Worm (Caenorhabditis elegans) whole organism, L2 larva: ENCODE measurements around the gene rfth-1.

Experiments used
- C34F6.9 ChIP-seq: fragments of 150-350 bp; optimal IDR thresholded peaks from 2 replicates; lab custom pipeline; 2014; ENCODE audit warnings: missing biosample characterization, missing genetic modification characterization
- F13H6.1 ChIP-seq: sonication (generic microtip); optimal IDR thresholded peaks from 2 replicates; lab custom pipeline; 2016; ENCODE audit warnings: missing genetic modification characterization, missing compliant biosample characterization
- R02D3.7 ChIP-seq: fragments of 150-350 bp; optimal IDR thresholded peaks from 2 replicates; lab custom pipeline; 2014; ENCODE audit warnings: missing biosample characterization, missing genetic modification characterization
- Y55F3AM.14 ChIP-seq: fragments of 200-800 bp; sonication (Bioruptor generic); optimal IDR thresholded peaks from 2 replicates; lab custom pipeline; 2018; ENCODE audit warnings: mild to moderate bottlenecking, missing genetic modification characterization, missing compliant biosample characterization
- ZK546.5 ChIP-seq: sonication (generic microtip); optimal IDR thresholded peaks from 2 replicates; lab custom pipeline; 2017; ENCODE audit warnings: missing biosample characterization, missing genetic modification characterization
- alr-1 ChIP-seq: fragments of 150-350 bp; optimal IDR thresholded peaks from 2 replicates; lab custom pipeline; 2014; ENCODE audit warnings: missing biosample characterization, missing genetic modification characterization
- aly-2 ChIP-seq: fragments of 150-350 bp; optimal IDR thresholded peaks from 2 replicates; lab custom pipeline; 2014; ENCODE audit warnings: missing biosample characterization, missing genetic modification characterization
- ama-1 ChIP-seq: fragments of 150-350 bp; optimal IDR thresholded peaks from 2 replicates; lab custom pipeline; 2018; ENCODE audit warnings: inconsistent platforms
- blmp-1 ChIP-seq: sonication (generic microtip); optimal IDR thresholded peaks from 2 replicates; lab custom pipeline; 2017; ENCODE audit warnings: missing genetic modification characterization, mild to moderate bottlenecking, missing compliant biosample characterization, antibody characterized with exemption, moderate library complexity; ENCODE audit not compliant: insufficient read depth
- ceh-16 ChIP-seq: fragments of 150-350 bp; optimal IDR thresholded peaks from 2 replicates; lab custom pipeline; 2014; ENCODE audit warnings: missing biosample characterization, missing genetic modification characterization
- ceh-82 ChIP-seq: fragments of 150-350 bp; optimal IDR thresholded peaks from 2 replicates; lab custom pipeline; 2014; ENCODE audit warnings: missing biosample characterization, missing genetic modification characterization
- crh-2 ChIP-seq: sonication (generic microtip); optimal IDR thresholded peaks from 2 replicates; lab custom pipeline; 2017; ENCODE audit warnings: missing biosample characterization, missing genetic modification characterization
- dmd-4 ChIP-seq: sonication (generic microtip); optimal IDR thresholded peaks from 2 replicates; lab custom pipeline; 2017; ENCODE audit warnings: missing biosample characterization, missing genetic modification characterization
- egl-27 ChIP-seq: sonication (generic microtip); optimal IDR thresholded peaks from 3 replicates; lab custom pipeline; 2017; ENCODE audit warnings: missing biosample characterization, missing genetic modification reagents, missing genetic modification characterization
- elt-1 ChIP-seq: fragments of 150-350 bp; optimal IDR thresholded peaks from 2 replicates; lab custom pipeline; 2014; ENCODE audit warnings: missing biosample characterization, missing genetic modification characterization
- elt-3 ChIP-seq: sonication (generic microtip); optimal IDR thresholded peaks from 2 replicates; lab custom pipeline; 2017; ENCODE audit warnings: missing biosample characterization, missing genetic modification characterization
- fos-1 ChIP-seq: fragments of 150-350 bp; optimal IDR thresholded peaks from 2 replicates; lab custom pipeline; 2014; ENCODE audit warnings: missing biosample characterization, missing genetic modification characterization
- gmeb-1 ChIP-seq: fragments of 150-350 bp; optimal IDR thresholded peaks from 2 replicates; lab custom pipeline; 2014; ENCODE audit warnings: missing biosample characterization, missing genetic modification characterization
- lin-11 ChIP-seq: fragments of 150-350 bp; sonication (generic microtip); optimal IDR thresholded peaks from 2 replicates; lab custom pipeline; 2014; ENCODE audit warnings: missing biosample characterization, missing genetic modification characterization, inconsistent platforms, mixed read lengths
- lin-13 ChIP-seq: fragments of 150-350 bp; optimal IDR thresholded peaks from 2 replicates; lab custom pipeline; 2014; ENCODE audit warnings: missing biosample characterization, missing genetic modification reagents, missing genetic modification characterization
- lin-39 ChIP-seq: fragments of 150-350 bp; optimal IDR thresholded peaks from 2 replicates; lab custom pipeline; 2014; ENCODE audit warnings: missing biosample characterization, missing genetic modification reagents, missing genetic modification characterization
- lsy-2 ChIP-seq, 2 experiments: fragments of 150-350 bp in 1 of 2; sonication (generic microtip) in 1 of 2; optimal IDR thresholded peaks; 2 replicates each; lab custom pipeline; 2014 to 2017; ENCODE audit warnings: missing biosample characterization in 2 of 2, missing genetic modification characterization in 2 of 2
- mab-5 ChIP-seq: fragments of 150-350 bp; optimal IDR thresholded peaks from 2 replicates; lab custom pipeline; 2014; ENCODE audit warnings: missing biosample characterization, missing genetic modification characterization
- mbf-1 ChIP-seq: sonication (generic microtip); optimal IDR thresholded peaks from 2 replicates; lab custom pipeline; 2017; ENCODE audit warnings: missing biosample characterization, missing genetic modification characterization
- mdl-1 ChIP-seq, 2 experiments: fragments of 150-350 bp in 1 of 2; sonication (generic microtip) in 1 of 2; optimal IDR thresholded peaks; 2 replicates each; lab custom pipeline; 2017; ENCODE audit warnings: missing biosample characterization in 2 of 2, missing genetic modification characterization in 2 of 2
- nhr-10 ChIP-seq: sonication (generic microtip); optimal IDR thresholded peaks from 2 replicates; lab custom pipeline; 2017; ENCODE audit warnings: missing biosample characterization, missing genetic modification characterization
- nhr-11 ChIP-seq: fragments of 150-350 bp; optimal IDR thresholded peaks from 2 replicates; lab custom pipeline; 2014; ENCODE audit warnings: missing biosample characterization, missing genetic modification characterization
- nhr-12 ChIP-seq: fragments of 150-350 bp; optimal IDR thresholded peaks from 2 replicates; lab custom pipeline; 2014; ENCODE audit warnings: missing biosample characterization, missing genetic modification characterization
- nhr-129 ChIP-seq: fragments of 150-350 bp; optimal IDR thresholded peaks from 2 replicates; lab custom pipeline; 2014; ENCODE audit warnings: missing biosample characterization, missing genetic modification characterization
- nhr-21 ChIP-seq: fragments of 150-350 bp; optimal IDR thresholded peaks from 2 replicates; lab custom pipeline; 2014; ENCODE audit warnings: missing biosample characterization, missing genetic modification characterization
- nhr-23 ChIP-seq: fragments of 150-350 bp; optimal IDR thresholded peaks from 2 replicates; lab custom pipeline; 2014; ENCODE audit warnings: missing biosample characterization, missing genetic modification reagents, missing genetic modification characterization
- nhr-237 ChIP-seq: fragments of 150-350 bp; optimal IDR thresholded peaks from 2 replicates; lab custom pipeline; 2014; ENCODE audit warnings: missing biosample characterization, missing genetic modification characterization
- nhr-25 ChIP-seq: fragments of 150-350 bp; sonication (generic microtip); optimal IDR thresholded peaks from 3 replicates; lab custom pipeline; 2014; ENCODE audit warnings: missing biosample characterization, missing genetic modification characterization
- nhr-6 ChIP-seq: fragments of 150-350 bp; optimal IDR thresholded peaks from 2 replicates; lab custom pipeline; 2014; ENCODE audit warnings: missing biosample characterization, missing genetic modification characterization
- nhr-77 ChIP-seq: fragments of 150-350 bp; optimal IDR thresholded peaks from 2 replicates; lab custom pipeline; 2014; ENCODE audit warnings: missing biosample characterization, missing genetic modification characterization
- peb-1 ChIP-seq: fragments of 150-350 bp; optimal IDR thresholded peaks from 2 replicates; lab custom pipeline; 2014; ENCODE audit warnings: missing biosample characterization, missing genetic modification characterization
- sem-4 ChIP-seq: fragments of 150-350 bp; optimal IDR thresholded peaks from 2 replicates; lab custom pipeline; 2014; ENCODE audit warnings: missing biosample characterization, missing genetic modification reagents, missing genetic modification characterization
- skn-1 ChIP-seq: sonication (generic microtip); optimal IDR thresholded peaks from 2 replicates; lab custom pipeline; 2017; ENCODE audit warnings: missing biosample characterization, missing genetic modification characterization
- sma-3 ChIP-seq: sonication (generic microtip); optimal IDR thresholded peaks from 2 replicates; lab custom pipeline; 2016; ENCODE audit warnings: missing genetic modification reagents, missing genetic modification characterization, missing compliant biosample characterization
- sma-9 ChIP-seq, 2 experiments: fragments of 150-350 bp in 1 of 2; sonication (generic microtip) in 1 of 2; optimal IDR thresholded peaks; 2 replicates each; lab custom pipeline; 2014 to 2016; ENCODE audit warnings: missing genetic modification characterization in 2 of 2, mild to moderate bottlenecking in 1 of 2, missing biosample characterization in 1 of 2, missing compliant biosample characterization in 1 of 2, missing genetic modification reagents in 1 of 2, moderate library complexity in 1 of 2
- snpc-4 ChIP-seq: fragments of 150-350 bp; optimal IDR thresholded peaks from 2 replicates; lab custom pipeline; 2014; ENCODE audit warnings: missing biosample characterization, missing genetic modification characterization
- unc-39 ChIP-seq: fragments of 150-350 bp; optimal IDR thresholded peaks from 2 replicates; lab custom pipeline; 2014; ENCODE audit warnings: missing biosample characterization, missing genetic modification characterization
- unc-55 ChIP-seq: fragments of 150-350 bp; sonication (generic microtip); optimal IDR thresholded peaks from 3 replicates; lab custom pipeline; 2014; ENCODE audit warnings: missing biosample characterization, missing genetic modification reagents, missing genetic modification characterization
- unc-62 ChIP-seq: fragments of 150-350 bp; optimal IDR thresholded peaks from 2 replicates; lab custom pipeline; 2014; ENCODE audit warnings: missing biosample characterization, missing genetic modification reagents, missing genetic modification characterization
- zag-1 ChIP-seq: fragments of 150-350 bp; optimal IDR thresholded peaks from 2 replicates; lab custom pipeline; 2014; ENCODE audit warnings: missing biosample characterization, missing genetic modification characterization
- ztf-1 ChIP-seq: fragments of 200-800 bp; sonication (Bioruptor generic); conservative IDR thresholded peaks from 2 replicates; pipeline ENCODE4 v1.3.6; 2022; ENCODE audit warnings: missing genetic modification characterization, missing compliant biosample characterization
- ztf-11 ChIP-seq: sonication (generic microtip); optimal IDR thresholded peaks from 2 replicates; lab custom pipeline; 2017; ENCODE audit warnings: missing biosample characterization, missing genetic modification characterization
- ztf-4 ChIP-seq: fragments of 150-350 bp; optimal IDR thresholded peaks from 2 replicates; lab custom pipeline; 2014; ENCODE audit warnings: missing biosample characterization, missing genetic modification characterization

The rfth-1 gene

DNA sequence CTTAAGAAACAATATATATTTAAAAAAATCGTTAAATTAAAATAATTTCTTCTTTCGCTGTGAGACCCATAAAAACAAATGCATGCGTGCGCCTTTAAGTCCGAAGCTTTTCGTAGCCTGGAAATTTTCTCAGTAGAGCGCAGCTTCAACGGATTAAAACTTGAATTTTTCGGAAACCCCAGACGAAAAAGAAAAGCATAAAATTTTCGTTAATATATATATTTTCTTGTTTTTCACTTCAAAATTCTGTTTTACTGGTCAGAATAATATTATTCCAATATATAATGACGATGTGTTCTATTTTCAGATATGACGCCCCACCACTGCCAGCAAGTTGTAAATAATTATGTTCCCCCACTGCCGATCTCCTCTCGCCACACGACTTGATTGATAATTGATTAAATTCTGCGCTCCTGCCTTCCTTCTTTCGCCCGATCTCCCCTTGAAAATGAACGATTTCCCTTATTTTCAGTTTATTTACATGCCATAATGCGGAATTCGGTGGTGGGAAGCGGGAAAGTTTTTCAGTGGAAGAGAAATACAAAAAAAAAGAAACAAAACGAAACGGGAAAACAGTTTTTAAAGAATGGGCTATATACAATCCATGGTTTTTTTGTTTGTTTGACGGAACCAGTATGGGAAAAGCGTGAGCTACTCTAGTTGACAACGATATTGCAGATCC, 42.9 kb downstream of the rfth-1 start:
- TF ChIP-seq elt-1 (tag; lab: Kevin White, UChicago) (no peak), ztf-11 (tag; lab: Kevin White, UChicago) (no peak), lin-13 (GFP tag; lab: Kevin White, UChicago) (peak; percentile 47), ceh-16 (no peak), egl-27 (tag; lab: Kevin White, UChicago) (no peak), aly-2 (no peak), nhr-11 (tag; lab: Kevin White, UChicago) (no peak), nhr-77 (no peak), dmd-4 (no peak), mbf-1 (tag; lab: Kevin White, UChicago) (no peak), ceh-82 (tag; lab: Kevin White, UChicago) (no peak), unc-39 (no peak), lin-39 (no peak), ama-1 (lab: Kevin White, UChicago) (peak; percentile 97), skn-1 (tag; lab: Kevin White, UChicago) (no peak), nhr-237 (tag; lab: Kevin White, UChicago) (no peak), sma-9 (GFP tag; optimal IDR thresholded peaks at IDR 0.05; lab: Kevin White, UChicago) (no peak), sma-9 (tag; optimal IDR thresholded peaks at IDR 0.05; lab: Kevin White, UChicago) (no peak), zag-1 (tag; lab: Kevin White, UChicago) (no peak), alr-1 (tag; lab: Kevin White, UChicago) (no peak), nhr-129 (tag; lab: Kevin White, UChicago) (peak; percentile 65), nhr-12 (tag; lab: Kevin White, UChicago) (no peak), F13H6.1 (no peak), mab-5 (tag; lab: Kevin White, UChicago) (no peak), fos-1 (tag; lab: Kevin White, UChicago) (no peak), crh-2 (peak; percentile 16), ztf-4 (tag; lab: Kevin White, UChicago) (peak; percentile 2), blmp-1 (tag; lab: Kevin White, UChicago) (no peak), sem-4 (peak; percentile 36), unc-55 (GFP tag; lab: Kevin White, UChicago) (no peak), ZK546.5 (tag; lab: Kevin White, UChicago) (no peak), Y55F3AM.14 (GFP tag; lab: Kevin White, UChicago) (peak; percentile 54), snpc-4 (tag; lab: Kevin White, UChicago) (no peak), nhr-21 (tag; lab: Kevin White, UChicago) (peak; percentile 48), gmeb-1 (tag; lab: Kevin White, UChicago) (no peak), elt-3 (no peak), ztf-1 (GFP tag; lab: Robert Waterston, UW) (no peak), peb-1 (no peak), lsy-2 (tag; optimal IDR thresholded peaks at IDR 0.05; lab: Kevin White, UChicago) (peak in 1 of 2 experiments; percentile 37), nhr-23 (tag; lab: Kevin White, UChicago) (no peak), sma-3 (no peak), nhr-6 (tag; lab: Kevin White, UChicago) (no peak), R02D3.7 (tag; lab: Kevin White, UChicago) (no peak), C34F6.9 (tag; lab: Kevin White, UChicago) (peak; percentile 27), nhr-10 (no peak), nhr-25 (no peak), unc-62 (no peak), lin-11 (no peak), mdl-1 (tag; optimal IDR thresholded peaks at IDR 0.05; lab: Kevin White, UChicago) (no peak)
